Worm (Caenorhabditis elegans) whole organism, dauer: ENCODE data around the gene F21D12.3.
"Not testable (repeated sequence)": the region's sequence is repeated elsewhere in the genome, so short reads cannot be mapped to it uniquely, and the experiment has no call there.

Source experiments
- unc-62 ChIP-seq: sonication (generic microtip); optimal IDR thresholded peaks from 2 replicates; lab custom pipeline; 2017; ENCODE audit warnings: missing biosample characterization, missing genetic modification reagents, missing genetic modification characterization

Gene F21D12.3

DNA sequence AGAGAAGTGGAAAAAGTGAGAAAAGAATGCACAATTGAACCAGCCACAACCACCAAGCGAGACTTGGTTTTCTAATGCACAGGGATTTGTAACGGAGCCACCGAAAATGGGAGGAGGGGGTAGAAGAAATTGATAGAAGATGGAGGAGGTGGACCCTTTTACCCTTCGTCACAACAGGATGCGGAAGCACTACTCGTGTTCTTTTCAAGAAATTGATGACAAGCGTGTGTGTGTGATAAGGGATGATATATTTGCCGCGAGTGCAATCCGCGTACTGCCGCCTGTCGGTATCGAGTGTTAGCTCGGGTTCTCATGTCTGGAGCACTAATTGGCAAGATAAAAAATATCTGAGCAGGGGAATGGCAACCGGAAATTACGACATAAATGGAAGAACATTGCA, at the start of gene F21D12.3:
TSS of gene F21D12.3 (minus strand) at position 101 of the 400 bp plus-strand sequence.
- no peak for TF ChIP-seq unc-62

DNA sequence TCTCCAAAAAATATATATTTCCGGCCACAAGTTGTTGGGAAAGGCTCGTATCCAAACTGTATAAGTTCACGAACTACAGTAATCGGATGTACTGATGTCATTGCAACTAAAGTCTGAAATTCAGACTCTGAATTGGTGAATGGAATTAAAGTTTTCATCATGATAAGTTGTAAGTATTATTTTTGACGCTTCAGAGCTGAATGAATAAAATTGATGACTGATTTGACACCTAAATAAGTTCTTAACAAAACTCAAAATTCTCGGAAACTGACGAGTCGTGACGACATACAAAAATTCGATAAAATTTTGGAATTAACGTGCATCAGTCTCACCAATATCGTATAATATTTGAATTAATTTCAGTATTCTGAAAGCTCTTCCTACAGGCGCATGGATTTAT, 46.4 kb upstream of the F21D12.3 start, which contains the start of gene F43E2.11:
TSS of gene F43E2.11 (minus strand) at position 101 of the 400 bp plus-strand sequence.
- TF ChIP-seq unc-62: not testable (repeated sequence)

DNA sequence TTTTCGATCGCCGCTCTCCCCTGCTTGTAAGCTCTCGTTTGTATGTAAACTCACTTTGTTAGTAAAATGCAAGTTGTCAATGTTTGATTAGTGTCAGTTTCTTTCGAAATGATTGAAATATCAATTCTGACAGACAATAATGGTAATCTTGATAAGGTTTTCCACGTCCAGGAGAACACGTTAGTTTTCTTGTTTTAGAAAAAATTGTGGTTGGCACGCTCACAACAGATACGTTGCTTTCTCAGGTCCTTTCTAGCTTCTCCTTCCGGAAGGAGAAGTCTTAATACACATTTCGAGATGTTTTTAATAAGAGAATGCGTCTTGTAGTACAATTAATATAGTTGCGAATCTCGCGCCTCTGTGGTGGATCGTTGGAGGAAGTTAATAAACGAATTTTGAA, 44.9 kb upstream of the F21D12.3 start, which contains the start of gene F43E2.6:
TSS of gene F43E2.6 (minus strand) at position 101 of the 400 bp plus-strand sequence.
- TF ChIP-seq unc-62: no peak

DNA sequence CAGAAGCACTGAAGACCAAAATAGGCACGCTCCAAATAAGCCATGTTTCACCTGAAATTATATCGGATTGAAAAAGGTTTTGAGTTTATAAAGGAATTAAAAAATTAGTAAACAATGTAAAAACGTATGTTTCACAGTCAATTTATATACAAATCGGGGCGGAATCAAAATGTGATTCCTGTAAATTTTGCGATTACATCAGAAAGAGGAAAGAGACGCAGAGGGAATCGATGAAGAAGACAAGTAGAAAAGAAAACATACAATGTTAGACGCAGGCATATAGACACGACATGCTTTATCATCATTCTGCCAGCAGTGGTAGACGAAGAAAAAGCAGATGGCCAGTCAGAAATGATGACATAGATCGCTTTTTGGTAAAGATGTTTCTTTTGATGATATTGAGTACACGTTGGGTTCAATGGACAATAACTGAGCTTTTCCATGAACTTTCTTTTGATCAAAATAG, 40.2 kb upstream of the F21D12.3 start, which contains the start of gene msra-1:
TSS of gene msra-1 (minus strand) at position 51 of the 466 bp plus-strand sequence.
- no peak for TF ChIP-seq unc-62

DNA sequence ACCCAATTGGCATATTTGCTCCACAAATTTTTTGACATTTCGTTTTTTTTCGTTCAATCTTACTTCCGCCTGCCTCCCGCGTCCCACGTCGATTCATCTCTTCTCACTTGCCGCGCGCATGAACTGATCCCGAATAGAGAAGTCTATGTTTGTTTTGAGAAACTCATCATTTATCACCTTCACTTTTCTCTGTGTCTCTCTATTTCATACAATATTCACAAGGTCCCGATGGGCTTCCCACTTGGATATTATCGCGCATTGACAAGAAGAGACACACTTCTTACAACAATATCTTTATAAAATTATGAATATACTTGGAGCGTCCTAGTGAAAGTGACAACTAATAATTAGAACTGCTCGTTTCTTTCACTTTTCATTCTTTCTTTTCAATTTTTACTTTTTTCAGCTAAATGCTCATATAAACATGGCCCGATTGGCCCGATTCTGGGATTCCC, 34.7 kb upstream of the F21D12.3 start, which contains the start of gene insc-1:
TSS of gene insc-1 (plus strand) at position 405 of the 455 bp plus-strand sequence.
- TF ChIP-seq unc-62: no peak

DNA sequence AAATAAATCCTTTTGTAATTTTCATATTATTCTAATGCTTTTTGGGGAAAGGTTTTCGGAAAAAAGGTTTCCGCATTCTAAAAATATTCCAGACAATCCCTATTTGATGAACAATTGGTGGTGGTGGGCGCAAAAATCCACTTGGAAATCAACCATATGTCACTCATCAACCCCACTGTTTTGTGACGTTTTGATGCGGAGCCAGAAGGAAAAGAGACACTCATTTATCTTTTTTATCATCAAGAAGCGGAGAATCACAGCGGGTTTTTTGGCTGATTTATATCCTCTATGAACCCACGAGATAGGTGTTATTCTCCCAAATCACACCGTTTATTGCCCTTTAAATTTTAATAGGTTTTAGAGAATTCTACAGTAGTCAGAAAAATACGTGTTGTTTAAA, 33.4 kb upstream of the F21D12.3 start:
- TF ChIP-seq unc-62: no peak

DNA sequence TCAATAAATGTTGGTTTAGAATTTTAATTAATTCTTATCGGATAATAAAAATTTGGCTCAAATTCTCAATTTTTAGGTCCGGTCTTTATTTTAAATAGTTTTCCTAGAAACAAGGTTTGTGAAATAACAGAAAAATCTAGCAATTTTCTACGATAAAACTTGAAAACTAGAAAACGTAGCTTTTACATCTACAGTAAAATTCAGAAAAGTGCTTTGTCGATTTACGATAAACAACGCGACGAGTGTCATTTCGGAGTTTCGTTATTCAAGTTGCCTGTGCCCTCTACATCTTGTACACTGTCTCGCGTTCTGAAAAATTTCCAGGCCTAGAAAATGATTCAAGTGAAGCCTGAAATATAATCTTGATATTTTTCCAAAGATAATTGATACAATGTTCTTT, 32.9 kb upstream of the F21D12.3 start:
- no peak for TF ChIP-seq unc-62

DNA sequence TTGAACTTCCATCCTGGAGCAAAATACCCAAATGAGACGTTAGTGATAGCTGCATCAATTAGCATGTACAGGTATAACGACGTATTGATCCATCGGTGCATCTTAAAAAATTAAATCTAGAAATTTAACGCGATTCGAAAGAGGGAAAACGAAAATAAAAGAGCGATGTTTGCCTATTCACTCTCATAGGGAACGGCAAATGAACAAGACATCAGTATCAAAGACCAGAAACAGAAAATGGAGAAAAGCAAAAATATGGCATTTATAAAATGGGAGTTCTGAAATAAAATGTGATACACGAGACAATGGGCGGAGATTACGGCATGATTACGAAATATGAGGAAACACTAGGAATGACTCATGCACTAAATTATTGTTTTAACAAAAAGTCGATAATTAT, 32.5 kb upstream of the F21D12.3 start, which contains the start of gene haf-2:
TSS of gene haf-2 (minus strand) at position 101 of the 400 bp plus-strand sequence.
- TF ChIP-seq unc-62: no peak

DNA sequence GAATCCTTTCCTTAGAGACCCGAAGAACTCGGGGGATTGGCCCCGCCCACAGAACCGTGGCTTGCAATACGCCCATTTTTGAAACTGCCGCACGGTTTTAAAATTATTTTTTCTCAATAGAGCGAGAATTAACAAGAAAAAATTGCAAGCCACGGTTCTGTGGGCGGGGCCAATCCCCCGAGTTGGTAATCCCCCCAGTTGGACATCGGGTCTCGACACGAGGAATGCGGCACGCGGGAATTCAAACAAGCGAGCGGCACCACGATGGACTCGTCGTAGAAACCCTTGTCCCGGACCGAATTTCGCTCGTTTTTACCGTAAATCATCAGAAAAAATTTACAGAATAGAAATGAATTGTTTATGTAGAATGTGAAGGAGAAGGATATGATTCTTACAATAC, 29.2 kb upstream of the F21D12.3 start:
- TF ChIP-seq unc-62: no peak

DNA sequence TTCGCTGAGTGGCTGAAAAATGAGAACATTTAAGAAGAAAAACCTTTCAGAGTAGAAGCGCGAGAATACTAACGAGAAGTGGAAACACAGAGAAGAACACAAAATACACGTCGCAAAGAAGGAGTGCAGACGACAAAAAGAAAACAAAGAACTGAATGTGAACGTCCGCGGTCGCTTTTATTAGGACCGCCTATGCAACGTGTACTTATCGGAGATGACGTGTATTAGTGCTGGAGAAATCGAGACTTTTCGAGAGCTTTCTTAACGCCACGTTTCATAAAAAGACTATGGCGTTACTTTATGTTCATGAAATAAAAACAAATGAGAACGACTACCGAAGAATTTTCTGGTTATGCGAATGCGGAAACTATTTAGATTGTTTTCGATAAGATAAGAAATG, 28.7 kb upstream of the F21D12.3 start, which contains the start of gene hsp-4:
TSS of gene hsp-4 (minus strand) at position 139 of the 400 bp plus-strand sequence.
- no peak for TF ChIP-seq unc-62

DNA sequence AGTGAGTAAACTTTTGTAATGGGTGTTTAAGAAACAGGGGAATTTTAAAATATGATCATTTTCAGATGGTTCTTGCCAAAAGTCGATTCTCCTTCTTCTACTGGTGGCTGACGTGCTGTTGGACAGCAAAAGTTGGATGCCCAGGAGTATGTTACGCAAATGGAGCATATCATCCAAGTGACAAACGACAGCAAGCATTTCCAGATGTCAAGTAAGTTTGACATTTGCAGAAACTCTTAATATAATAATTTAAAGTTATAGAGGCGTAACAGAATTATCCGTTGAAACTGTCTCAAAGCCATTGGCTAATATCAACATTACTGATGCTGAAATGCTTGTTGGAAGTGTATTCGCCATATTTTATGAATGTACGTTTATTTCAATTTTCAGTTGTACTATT, 24.2 kb upstream of the F21D12.3 start:
- TF ChIP-seq unc-62: no peak

DNA sequence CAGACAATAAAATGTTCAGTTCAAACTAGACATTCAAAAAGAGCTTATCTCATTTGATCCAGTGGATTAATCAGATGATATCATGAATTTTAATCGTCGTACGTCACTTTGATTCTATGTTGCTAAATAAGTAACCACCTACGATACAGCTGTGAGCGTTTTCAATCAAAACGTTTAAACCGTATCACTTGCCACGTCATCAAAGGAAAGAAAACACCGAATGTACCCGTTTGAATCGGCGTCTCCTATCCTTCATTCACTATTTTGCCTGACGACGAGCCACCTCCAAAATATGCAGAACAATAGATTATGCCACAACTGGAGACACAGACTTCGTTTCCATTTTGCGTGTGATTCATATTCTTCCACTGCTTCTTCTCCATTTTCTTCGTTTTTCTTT, 22.0 kb upstream of the F21D12.3 start:
- no peak for TF ChIP-seq unc-62

DNA sequence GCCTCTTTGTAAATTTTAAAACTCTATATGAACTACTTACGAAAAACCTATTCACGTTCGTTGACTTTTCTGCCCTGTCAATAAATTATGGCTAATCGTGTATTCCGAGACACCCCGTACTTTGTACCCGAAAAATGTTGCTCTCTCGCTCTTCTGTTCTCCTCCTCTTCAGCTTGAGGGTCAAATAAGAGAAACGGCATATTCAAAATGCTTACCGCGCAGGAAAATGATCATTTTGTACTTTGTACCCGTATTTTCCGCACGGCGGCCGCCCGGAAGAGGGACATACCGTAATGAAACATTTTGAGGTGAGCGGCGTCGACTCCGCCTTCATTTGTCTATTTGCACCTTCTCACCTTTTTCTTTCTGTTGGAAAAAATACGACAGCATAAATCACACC, 19.8 kb upstream of the F21D12.3 start:
- TF ChIP-seq unc-62: no peak

DNA sequence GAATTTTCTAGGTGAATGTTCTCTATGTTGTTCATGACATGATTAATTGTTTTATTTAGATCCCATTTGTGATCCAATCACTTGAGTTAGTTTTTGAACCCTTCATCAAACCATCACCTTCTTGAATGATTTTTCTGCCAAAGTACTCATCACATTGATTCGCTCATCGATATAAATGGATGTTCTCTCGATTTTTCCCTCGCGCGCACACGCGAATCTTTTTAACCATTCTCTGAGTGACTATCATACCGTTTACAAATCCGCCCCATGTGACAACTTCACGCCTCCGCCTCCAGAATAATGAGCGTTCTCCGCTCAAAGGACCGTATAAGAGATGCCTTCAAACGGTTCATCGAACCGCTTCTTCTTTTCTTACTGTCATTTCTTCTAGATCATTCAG, 19.1 kb upstream of the F21D12.3 start:
- no peak for TF ChIP-seq unc-62

DNA sequence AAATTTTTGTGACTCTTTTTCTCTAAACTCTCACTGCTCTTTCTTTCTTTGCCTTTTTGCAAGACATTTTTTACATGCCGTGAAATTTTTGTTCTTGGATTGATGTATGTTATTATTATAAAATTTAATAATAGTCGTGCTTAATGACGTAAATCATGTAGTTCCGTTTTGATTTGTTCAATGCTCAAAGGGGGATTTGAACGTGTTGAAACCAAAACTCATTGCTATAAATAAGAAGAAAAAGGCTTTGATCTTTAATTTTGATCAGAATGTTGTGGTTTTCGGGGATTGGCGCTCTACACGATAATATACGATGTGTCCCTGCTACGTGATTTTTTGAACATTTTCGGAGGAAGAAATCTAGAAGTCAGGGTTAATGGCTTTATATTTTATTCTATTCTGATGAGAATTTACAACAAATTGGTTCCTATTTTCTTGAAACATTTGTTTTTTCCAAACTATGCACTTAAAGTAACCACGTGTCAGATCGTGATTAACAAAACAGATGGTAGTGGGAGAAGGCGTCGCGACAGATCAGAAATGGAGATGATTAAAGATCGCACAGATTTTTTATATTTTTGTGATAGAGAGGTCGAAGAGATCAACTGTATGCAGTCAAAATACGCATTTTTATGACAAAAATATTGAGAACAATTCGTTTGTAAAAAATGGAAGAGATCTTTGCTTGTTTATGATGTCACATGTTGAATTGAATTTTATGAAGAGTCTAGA, 17.9 kb upstream of the F21D12.3 start:
- no peak for TF ChIP-seq unc-62

DNA sequence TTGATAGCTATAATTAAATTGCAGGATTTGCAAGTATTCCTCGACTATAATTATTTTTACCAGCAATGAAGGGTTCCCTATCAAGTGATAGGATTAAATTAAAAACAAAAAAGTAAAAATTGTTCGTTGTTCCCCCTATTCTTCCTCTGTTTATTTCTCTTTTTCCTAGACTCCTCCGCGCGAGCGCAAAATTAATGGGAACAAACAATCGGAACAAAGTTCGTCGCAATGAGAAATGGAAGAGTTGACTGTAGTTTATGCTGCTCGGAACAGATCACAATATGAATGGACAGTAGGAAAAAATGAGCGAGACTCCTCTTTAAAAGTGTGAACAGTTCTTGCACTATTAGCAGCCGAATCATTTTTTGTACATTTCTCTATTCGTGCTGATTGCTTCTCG, 16.9 kb upstream of the F21D12.3 start:
- TF ChIP-seq unc-62: no peak

DNA sequence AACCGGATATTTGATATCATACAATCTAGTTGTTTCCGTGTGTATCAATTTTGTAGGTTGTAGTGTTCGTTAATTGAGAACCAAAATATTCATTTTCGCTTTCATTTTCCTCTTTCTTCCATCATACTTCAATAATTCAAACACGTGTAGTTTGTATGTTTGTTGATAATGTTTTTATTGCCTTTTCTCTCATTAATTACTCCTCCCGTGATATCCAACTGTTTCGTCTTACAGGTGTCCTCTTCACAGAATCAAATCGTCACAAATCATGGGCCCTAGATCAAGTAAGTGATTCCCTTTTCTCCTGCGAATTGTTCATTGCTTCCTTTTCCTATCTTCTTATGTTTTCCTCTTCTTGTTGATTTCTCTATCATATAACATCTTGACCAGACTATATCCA, 15.2 kb upstream of the F21D12.3 start, which contains the start of gene nhr-21:
TSS of gene nhr-21 (plus strand) at position 235 of the 400 bp plus-strand sequence.
- no peak for TF ChIP-seq unc-62

DNA sequence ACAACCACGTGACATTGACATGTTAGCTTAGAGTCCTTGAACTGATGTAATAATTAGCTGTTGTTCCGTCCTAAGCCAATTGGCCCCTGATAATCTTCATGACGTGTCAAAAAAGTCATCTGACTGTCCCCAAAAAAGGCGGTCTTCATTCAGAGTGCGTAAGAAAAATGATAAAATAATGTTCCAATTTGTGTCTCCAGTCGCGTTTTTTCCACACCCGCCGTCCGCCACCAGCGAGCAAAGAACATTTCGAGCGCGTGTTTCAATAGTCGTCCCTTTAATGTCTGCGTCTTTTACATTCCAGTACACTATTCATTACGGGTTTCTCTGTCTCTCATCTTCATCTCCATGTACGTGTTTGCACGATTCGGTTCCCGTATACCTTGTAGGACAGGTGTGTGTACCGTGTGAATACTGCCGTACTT, 13.7 kb upstream of the F21D12.3 start:
- no peak for TF ChIP-seq unc-62
